Worm (Caenorhabditis elegans): ENCODE measurements around the gene nlp-63.

- TF ChIP-seq med-1 (GFP tag; optimal IDR thresholded peaks at IDR 0.05; ENCODE audit: insufficient read depth) (no peak), tab-1 (GFP tag; IDR thresholded peaks at IDR 0.05) (no peak), ztf-29 (GFP tag; IDR thresholded peaks at IDR 0.05) (no peak)
These were observed 49.6 kb upstream of the nlp-63 start, which contains the start of gene ZK945.4 for ce11 chrII:10105604-10106003.

Measured in whole organism, midembryonic.